Fruit fly (Drosophila melanogaster): Measurements from ENCODE around the gene Sas10.
A peak's percentile ranks its signal among the peaks of the same experiment; 100 is the strongest.

The Sas10 gene

dm6 chrX:5336722-5337121 lies 19.5 kb downstream of the Sas10 start (continued):
- TF ChIP-seq vri (GFP tag; optimal IDR thresholded peaks at IDR 0.05) (peak; percentile 15), Blimp-1 (GFP tag; optimal IDR thresholded peaks at IDR 0.05) (peak; percentile 64), CG6792 (GFP tag; optimal IDR thresholded peaks at IDR 0.05) (peak; percentile 70), CG11902 (GFP tag; optimal IDR thresholded peaks at IDR 0.05) (peak; percentile 63), CG3919 (GFP tag; optimal IDR thresholded peaks at IDR 0.05) (peak; percentile 54), pdm3 (GFP tag; optimal IDR thresholded peaks at IDR 0.05) (peak; percentile 62), Gug (GFP tag; IDR thresholded peaks at IDR 0.05) (no peak), CG8632 (GFP tag; optimal IDR thresholded peaks at IDR 0.05) (peak; percentile 56), CG4318 (GFP tag; optimal IDR thresholded peaks at IDR 0.05) (peak; percentile 16), achi (GFP tag; optimal IDR thresholded peaks at IDR 0.05) (peak; percentile 57), CG34406 (GFP tag; optimal IDR thresholded peaks at IDR 0.05) (peak; percentile 68), Ets21C (GFP tag; optimal IDR thresholded peaks at IDR 0.05) (peak; percentile 47), esn (GFP tag; optimal IDR thresholded peaks at IDR 0.05) (peak; percentile 78), lz (GFP tag; optimal IDR thresholded peaks at IDR 0.05) (peak; percentile 73)

dm6 chrX:5337316-5337715 lies 20.1 kb downstream of the Sas10 start:
- no peak for TF ChIP-seq Hr39 (GFP tag; optimal IDR thresholded peaks at IDR 0.05)
- TF ChIP-seq CG8119 (GFP tag; IDR thresholded peaks at IDR 0.05): no peak
- peak; percentile 20 for TF ChIP-seq CG8319 (GFP tag; optimal IDR thresholded peaks at IDR 0.05)
- no peak for TF ChIP-seq CG11762 (GFP tag; optimal IDR thresholded peaks at IDR 0.05; ENCODE audit: insufficient read depth)

- TF ChIP-seq CG32006 (GFP tag; optimal IDR thresholded peaks at IDR 0.05) (peak; percentile 27), pdm3 (GFP tag; optimal IDR thresholded peaks at IDR 0.05) (no peak)
Measured at dm6 chrX:5338435-5338834, 21.2 kb downstream of the Sas10 start.

- 0 out of 3 replicates have a peak, but pooled peaks have one; percentile 21 for TF ChIP-seq CG6163 (GFP tag; IDR thresholded peaks at IDR 0.05)
- TF ChIP-seq eg (GFP tag; IDR thresholded peaks at IDR 0.05): peak; percentile 27; the same call in 1 of the 3 replicates
- no peak for TF ChIP-seq acj6 (GFP tag; optimal IDR thresholded peaks at IDR 0.05)
- peak; percentile 19; the same call in 1 of the 2 replicates for TF ChIP-seq CG15336 (GFP tag; IDR thresholded peaks at IDR 0.05)
Measured at dm6 chrX:5339970-5340369, 22.8 kb downstream of the Sas10 start, which contains the start of gene SK. TSS of gene SK (plus strand) at chrX:5340236.

DNA sequence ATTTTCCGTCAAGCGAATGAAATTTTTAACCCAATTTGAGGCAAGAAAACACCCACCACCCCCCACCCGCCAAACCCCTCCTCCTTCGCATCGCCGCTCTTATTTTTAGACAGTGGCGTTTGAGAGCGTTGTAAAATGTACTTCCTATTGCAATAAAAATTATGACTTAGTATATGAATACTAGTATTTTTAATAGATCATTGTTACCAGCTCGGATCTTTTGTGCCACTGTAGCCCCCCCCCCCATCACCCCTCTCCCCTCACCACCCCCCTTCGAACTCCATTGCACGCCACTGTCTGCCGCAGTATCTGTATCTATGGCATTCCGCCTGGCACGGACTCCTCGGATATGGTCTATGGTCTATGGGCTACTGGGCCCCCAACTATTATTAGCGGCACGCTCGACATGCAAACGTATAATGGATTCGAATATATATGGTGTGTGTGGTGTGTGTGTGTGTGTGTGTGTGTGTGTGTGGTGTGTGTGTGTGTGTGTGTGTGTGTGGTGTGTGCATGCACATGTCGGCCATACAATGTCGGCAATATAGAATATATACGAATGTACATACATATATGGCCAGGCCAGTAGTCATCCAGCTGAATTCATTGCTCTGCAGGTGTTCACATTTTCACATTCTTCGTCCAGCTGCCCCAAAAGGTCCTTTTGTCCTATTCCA lies 32.8 kb downstream of the Sas10 start:
- TF ChIP-seq CG32006 (GFP tag; optimal IDR thresholded peaks at IDR 0.05): peak; percentile 14
- TF ChIP-seq CG6276 (GFP tag; optimal IDR thresholded peaks at IDR 0.05): peak; percentile 18
- peak; percentile 42; the same call in 2 of the 3 replicates for TF ChIP-seq eg (GFP tag; IDR thresholded peaks at IDR 0.05)
- no peak for TF ChIP-seq CG8119 (GFP tag; IDR thresholded peaks at IDR 0.05)
- TF ChIP-seq Sox15 (GFP tag; optimal IDR thresholded peaks at IDR 0.05): no peak
- no peak for TF ChIP-seq dac (GFP tag; optimal IDR thresholded peaks at IDR 0.05)
- TF ChIP-seq CG34406 (GFP tag; optimal IDR thresholded peaks at IDR 0.05): no peak
- TF ChIP-seq Gug (GFP tag; IDR thresholded peaks at IDR 0.05): peak; percentile 30; the same call in 1 of the 2 replicates
- TF ChIP-seq CG11902 (GFP tag; optimal IDR thresholded peaks at IDR 0.05): no peak
- TF ChIP-seq CG15336 (GFP tag; IDR thresholded peaks at IDR 0.05): peak; percentile 37; the same call in 1 of the 2 replicates

DNA sequence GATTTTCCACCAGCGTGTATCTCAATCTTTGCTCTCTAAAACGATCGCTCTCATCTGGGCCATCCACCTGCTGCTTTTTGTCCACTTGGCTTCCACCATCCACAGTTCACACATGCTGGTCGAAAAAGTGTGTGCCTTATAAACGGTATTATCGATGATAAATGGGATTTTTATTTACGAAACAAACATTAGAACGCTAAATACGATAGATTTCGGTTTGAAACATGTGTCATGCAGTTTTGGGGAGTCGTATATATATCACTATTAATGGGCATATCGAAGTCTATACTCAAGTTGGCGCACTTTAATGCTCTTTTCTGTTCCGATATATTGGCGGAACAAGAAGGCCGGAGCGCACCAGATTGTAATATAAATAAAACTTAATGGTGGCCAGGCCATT lies 39.8 kb downstream of the Sas10 start:
- peak; percentile 13 for TF ChIP-seq Eip78C (GFP tag)
- no peak for TF ChIP-seq CG6276 (GFP tag; optimal IDR thresholded peaks at IDR 0.05)

DNA sequence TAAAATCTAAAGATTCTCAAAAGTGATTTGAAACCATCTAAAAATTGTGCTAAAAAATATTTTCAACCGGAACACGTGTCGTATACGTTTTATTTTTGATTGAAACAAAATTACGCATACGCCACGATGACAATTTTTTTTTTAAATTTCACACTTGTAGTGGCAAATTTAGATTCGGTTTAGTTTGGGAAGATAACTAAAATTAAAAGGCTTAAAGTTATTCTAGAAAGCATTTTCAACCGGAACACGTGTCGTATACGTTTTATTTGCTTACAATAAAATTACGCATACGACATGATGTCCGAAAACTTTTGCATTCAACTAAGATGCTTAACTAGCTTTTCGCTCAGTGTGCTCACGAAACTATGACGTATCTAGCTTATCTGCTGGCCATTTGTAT lies 41.6 kb downstream of the Sas10 start:
- TF ChIP-seq CG10631 (GFP tag; optimal IDR thresholded peaks at IDR 0.05) (no peak), Met (GFP tag; optimal IDR thresholded peaks at IDR 0.05) (no peak)

All from whole organism, prepupa.